Worm (Caenorhabditis elegans) whole organism, young adult: ENCODE results near the gene C08F1.11.

Source experiments
- B0035.1 ChIP-seq: sonication (generic microtip); optimal IDR thresholded peaks from 2 replicates; lab custom pipeline; 2016; ENCODE audit warnings: missing genetic modification characterization, mild to moderate bottlenecking, missing compliant biosample characterization, missing genotype, missing genetic modification reagents
- D2030.7 ChIP-seq: fragments of 200-800 bp; sonication (Bioruptor generic); IDR thresholded peaks from 2 replicates; pipeline ENCODE4 v1.3.6; 2022; ENCODE audit warnings: missing genetic modification reagents, missing genetic modification characterization, missing compliant biosample characterization
- attf-6 ChIP-seq: fragments of 200-800 bp; sonication (Bioruptor generic); IDR thresholded peaks from 2 replicates; pipeline ENCODE4 v1.3.6; 2022; ENCODE audit warnings: missing genetic modification reagents, missing genetic modification characterization, missing compliant biosample characterization
- dpff-1 ChIP-seq: sonication (generic microtip); optimal IDR thresholded peaks from 2 replicates; lab custom pipeline; 2017; ENCODE audit warnings: mild to moderate bottlenecking, missing genetic modification characterization, missing compliant biosample characterization
- dpl-1 ChIP-seq: fragments of 150-350 bp; optimal IDR thresholded peaks from 2 replicates; lab custom pipeline; 2014; ENCODE audit warnings: missing biosample characterization, missing genetic modification reagents, missing genetic modification characterization
- him-1 ChIP-seq: sonication (generic microtip); optimal IDR thresholded peaks from 2 replicates; lab custom pipeline; 2016; ENCODE audit warnings: missing genotype, missing genetic modification reagents, missing genetic modification characterization, missing compliant biosample characterization
- lir-1 ChIP-seq: fragments of 200-800 bp; sonication (Bioruptor generic); conservative IDR thresholded peaks from 2 replicates; pipeline ENCODE4 v1.3.6; 2022; ENCODE audit warnings: missing genetic modification reagents, missing genetic modification characterization, missing compliant biosample characterization
- nfya-1 ChIP-seq: sonication (generic microtip); optimal IDR thresholded peaks from 2 replicates; lab custom pipeline; 2017; ENCODE audit warnings: antibody characterized with exemption, missing compliant biosample characterization, missing genetic modification characterization, borderline replicate concordance; ENCODE audit not compliant: insufficient read depth
- pha-4 ChIP-seq: fragments of 150-350 bp; sonication (generic microtip); optimal IDR thresholded peaks from 2 replicates; lab custom pipeline; 2014; ENCODE audit warnings: missing biosample characterization, missing genetic modification reagents, missing genetic modification characterization
- rcor-1 ChIP-seq: fragments of 200-800 bp; sonication (Bioruptor generic); IDR thresholded peaks from 2 replicates; pipeline ENCODE4 v1.3.6; 2022; ENCODE audit warnings: missing genetic modification reagents, missing genetic modification characterization, missing compliant biosample characterization
- unc-62 ChIP-seq: fragments of 150-350 bp; optimal IDR thresholded peaks from 2 replicates; lab custom pipeline; 2014; ENCODE audit warnings: missing biosample characterization, missing genetic modification reagents, missing genetic modification characterization

- TF ChIP-seq attf-6 (GFP tag; lab: Robert Waterston, UW): no peak
- no peak for TF ChIP-seq D2030.7
- TF ChIP-seq B0035.1 (tag; lab: Kevin White, UChicago): no peak
- no peak for TF ChIP-seq dpff-1
- no peak for TF ChIP-seq unc-62 (GFP tag; lab: Kevin White, UChicago)
- no peak for TF ChIP-seq dpl-1 (GFP tag; lab: Kevin White, UChicago)
- no peak for TF ChIP-seq rcor-1 (GFP tag; lab: Robert Waterston, UW)
- no peak for TF ChIP-seq nfya-1
- TF ChIP-seq him-1 (tag; lab: Kevin White, UChicago): no peak
- TF ChIP-seq pha-4 (tag; lab: Kevin White, UChicago): no peak
- TF ChIP-seq lir-1: no peak
Measured at ce11 chrII:1750413-1750812, 34.3 kb downstream of the C08F1.11 start, which contains the start of the genes F36H5.13 and F36H5.8.
